Worm (Caenorhabditis elegans) whole organism, L1 larva: ENCODE measurements around the gene sru-11.
"Not testable (repeated sequence)": the region's sequence is repeated elsewhere in the genome, so short reads cannot be mapped to it uniquely, and the experiment has no call there.

Experiments used
- aly-2 ChIP-seq: fragments of 150-350 bp; optimal IDR thresholded peaks from 2 replicates; lab custom pipeline; 2014; ENCODE audit warnings: missing biosample characterization, missing genetic modification characterization
- ceh-63 ChIP-seq: fragments of 200-800 bp; sonication (Bioruptor generic); optimal IDR thresholded peaks from 2 replicates; lab custom pipeline; 2018; ENCODE audit warnings: mild to moderate bottlenecking, missing genetic modification characterization, missing compliant biosample characterization
- fkh-8 ChIP-seq: sonication (generic microtip); optimal IDR thresholded peaks from 2 replicates; lab custom pipeline; 2016; ENCODE audit warnings: mild to moderate bottlenecking, missing genetic modification characterization, missing compliant biosample characterization
- lin-15B ChIP-seq: fragments of 150-350 bp; sonication (generic microtip); optimal IDR thresholded peaks from 3 replicates; lab custom pipeline; 2014; ENCODE audit warnings: missing biosample characterization, missing genetic modification characterization
- lir-3 ChIP-seq: sonication (generic microtip); optimal IDR thresholded peaks from 2 replicates; lab custom pipeline; 2016; ENCODE audit warnings: mild to moderate bottlenecking, missing genetic modification characterization, moderate library complexity, missing compliant biosample characterization; ENCODE audit not compliant: poor library complexity
- mdl-1 ChIP-seq, 2 experiments: fragments of 150-350 bp; optimal IDR thresholded peaks; 2 replicates each; lab custom pipeline; 2014 to 2017; ENCODE audit warnings: missing biosample characterization in 2 of 2, missing genetic modification characterization in 2 of 2, inconsistent platforms in 1 of 2
- nhr-237 ChIP-seq: fragments of 150-350 bp; optimal IDR thresholded peaks from 2 replicates; lab custom pipeline; 2014; ENCODE audit warnings: missing biosample characterization, missing genetic modification characterization
- unc-130 ChIP-seq: fragments of 150-350 bp; optimal IDR thresholded peaks from 2 replicates; lab custom pipeline; 2017; ENCODE audit warnings: missing biosample characterization, missing genetic modification characterization, inconsistent platforms
- unc-62 ChIP-seq: fragments of 150-350 bp; optimal IDR thresholded peaks from 2 replicates; lab custom pipeline; 2014; ENCODE audit warnings: missing biosample characterization, missing genetic modification reagents, missing genetic modification characterization
- unc-98 ChIP-seq: fragments of 200-800 bp; sonication (Bioruptor generic); IDR thresholded peaks from 2 replicates; pipeline ENCODE4 v1.3.6; 2022; ENCODE audit warnings: missing genetic modification characterization, missing compliant biosample characterization
- zip-4 ChIP-seq: fragments of 200-800 bp; sonication (Bioruptor generic); optimal IDR thresholded peaks from 2 replicates; lab custom pipeline; 2018; ENCODE audit warnings: mild to moderate bottlenecking, missing genetic modification characterization, moderate library complexity, missing compliant biosample characterization
- ztf-4 ChIP-seq: fragments of 150-350 bp; optimal IDR thresholded peaks from 2 replicates; lab custom pipeline; 2014; ENCODE audit warnings: missing biosample characterization, missing genetic modification characterization

DNA sequence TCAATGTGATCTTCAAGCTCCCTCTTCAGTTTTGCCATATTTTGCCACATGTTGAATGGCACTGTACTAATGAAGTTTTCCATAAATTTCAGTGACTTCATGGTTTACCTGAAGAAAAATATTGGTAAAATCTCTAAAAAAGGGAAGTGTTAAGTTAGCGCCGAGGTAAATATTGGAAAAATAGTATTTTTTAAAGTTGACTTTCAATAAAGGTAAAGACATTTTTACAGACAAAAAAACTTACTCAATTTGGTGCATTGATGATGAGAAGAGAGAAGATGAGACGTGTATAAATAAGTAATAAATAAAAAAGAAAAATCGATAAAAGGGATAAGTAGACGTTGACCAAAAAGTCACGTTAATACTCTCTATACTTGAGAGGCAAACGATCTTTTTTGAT is 13.1 kb downstream of the sru-11 start, which contains the start of gene Y45F10B.9:
- TF ChIP-seq nhr-237; ztf-4 (tag; lab: Kevin White, UChicago); aly-2; unc-62 (GFP tag; lab: Kevin White, UChicago); fkh-8; unc-130 (tag; lab: Kevin White, UChicago); mdl-1 (tag; optimal IDR thresholded peaks at IDR 0.05; lab: Kevin White, UChicago); unc-98; lir-3 (tag; lab: Kevin White, UChicago); lin-15B (tag; lab: Kevin White, UChicago); ceh-63; zip-4: not testable (repeated sequence)
